Worm (Caenorhabditis elegans) whole organism, L4 larva: Measurements from ENCODE around the gene sri-50.

Experiments used
- ZK546.5 ChIP-seq, 2 experiments: sonication (generic microtip); optimal IDR thresholded peaks; 2 replicates each; lab custom pipeline; 2017; ENCODE audit warnings: missing biosample characterization in 2 of 2, missing genetic modification characterization in 2 of 2
- ctbp-1 ChIP-seq: fragments of 200-800 bp; sonication (Bioruptor generic); IDR thresholded peaks from 2 replicates; pipeline ENCODE4 v1.3.6; 2022; ENCODE audit warnings: missing genetic modification reagents, missing genetic modification characterization, missing compliant biosample characterization
- lin-13 ChIP-seq: fragments of 150-350 bp; optimal IDR thresholded peaks from 2 replicates; lab custom pipeline; 2014; ENCODE audit warnings: missing biosample characterization, missing genetic modification reagents, missing genetic modification characterization
- lin-29 ChIP-seq: fragments of 200-800 bp; sonication (Bioruptor generic); IDR thresholded peaks from 2 replicates; pipeline ENCODE4 v1.3.6; 2022; ENCODE audit warnings: missing genetic modification reagents, missing genetic modification characterization, missing compliant biosample characterization
- nhr-28 ChIP-seq: fragments of 150-350 bp; optimal IDR thresholded peaks from 2 replicates; lab custom pipeline; 2014; ENCODE audit warnings: missing biosample characterization, missing genetic modification characterization
- pha-4 ChIP-seq, 2 experiments: fragments of 150-350 bp in 1 of 2; fragments of 200-800 bp in 1 of 2; sonication (Bioruptor generic) in 1 of 2; IDR thresholded peaks in 1 of 2; optimal IDR thresholded peaks in 1 of 2; 2 replicates each; pipeline versions ENCODE4 v1.3.6 to Lab custom; 2014 to 2022; ENCODE audit warnings: missing genetic modification characterization in 2 of 2, missing genetic modification reagents in 2 of 2, missing biosample characterization in 1 of 2, missing compliant biosample characterization in 1 of 2
- unc-62 ChIP-seq, 3 experiments: fragments of 150-350 bp in 1 of 3; sonication (generic microtip); optimal IDR thresholded peaks in 2 of 3; peaks in 1 of 3; 1 replicate in 1 of 3; 2 replicates in 2 of 3; lab custom pipeline; 2014 to 2017; ENCODE audit warnings: missing biosample characterization in 3 of 3, missing genetic modification characterization in 3 of 3, missing genetic modification reagents in 3 of 3, missing genotype in 1 of 3

DNA sequence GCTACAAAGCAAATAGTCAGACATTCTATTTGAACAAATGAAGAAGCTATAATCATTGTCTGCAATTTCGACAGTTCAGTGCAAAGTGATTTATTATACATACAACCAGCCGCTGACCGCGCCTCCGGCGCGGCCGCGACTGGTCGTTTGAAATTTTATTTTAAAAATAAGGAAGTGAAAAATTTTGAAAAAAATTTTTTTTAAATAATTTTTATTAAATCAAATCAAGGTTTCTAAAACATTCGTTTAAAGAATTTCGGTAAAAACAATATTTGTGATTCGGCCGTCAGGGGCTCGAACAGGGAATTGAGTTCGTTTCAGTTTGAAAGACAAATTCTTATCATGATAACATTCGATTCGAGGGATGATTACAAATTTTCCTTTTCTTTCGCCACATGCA, 31.3 kb upstream of the sri-50 start, which contains the start of gene Y27F2A.10:
- TF ChIP-seq lin-13 (no peak), unc-62 (GFP tag; optimal IDR thresholded peaks at IDR 0.05 in 1 of 2; lab: Kevin White, UChicago) (no peak), unc-62 (tag; optimal IDR thresholded peaks at IDR 0.05; lab: Kevin White, UChicago) (no peak), ctbp-1 (GFP tag; lab: Robert Waterston, UW) (no peak), ZK546.5 (tag; optimal IDR thresholded peaks at IDR 0.05; lab: Kevin White, UChicago) (no peak), pha-4 (GFP tag; IDR thresholded peaks at IDR 0.05; lab: Robert Waterston, UW) (no peak), pha-4 (tag; optimal IDR thresholded peaks at IDR 0.05; lab: Kevin White, UChicago) (no peak), nhr-28 (tag; lab: Kevin White, UChicago) (no peak), lin-29 (no peak)
